Fruit fly (Drosophila melanogaster): ENCODE data around the gene CG6094.

dm6 chr2L:10516470-10517048 is 9.7 kb downstream of the CG6094 start:
- no peak for TF ChIP-seq usp (GFP tag; optimal IDR thresholded peaks at IDR 0.05)
- TF ChIP-seq psq (optimal IDR thresholded peaks at IDR 0.05) = no peak
- TF ChIP-seq CG8478 (optimal IDR thresholded peaks at IDR 0.05) = no peak
- TF ChIP-seq Dll (optimal IDR thresholded peaks at IDR 0.05) = no peak
- no peak for TF ChIP-seq pan (optimal IDR thresholded peaks at IDR 0.05)
- TF ChIP-seq EcR (GFP tag; optimal IDR thresholded peaks at IDR 0.05) = no peak

All from whole organism.